In genomic region chr3L:14513286-14513685, dm6 we compare ENCODE assay signal across 4 fruit fly cellular contexts.
TF ChIP-seq lines count a peak whose summit lies in the region.

No protein-coding gene starts in this region.

- TF ChIP-seq CTCF in S2 (optimal IDR thresholded peaks at IDR 0.05; lab: Kevin White, UChicago): peak; percentile 29 to 57
- peak; percentile 83 for TF ChIP-seq CTCF in whole organism, embryonic (GFP tag; optimal IDR thresholded peaks at IDR 0.05; lab: Kevin White, UChicago)

TF ChIP-seq in whole organism, embryonic, 481 proteins besides CTCF, POLR2A, EP300 and RAD21 (continues in another document):
- peak; percentile 58 for TF ChIP-seq grn (GFP tag; optimal IDR thresholded peaks at IDR 0.05; lab: Kevin White, UChicago)
- no peak for TF ChIP-seq ham (GFP tag; IDR thresholded peaks at IDR 0.05; lab: Robert Waterston, UW)
- peak; percentile 52; the same call in 1 of the 2 replicates for TF ChIP-seq Bgb (GFP tag; IDR thresholded peaks at IDR 0.05; lab: Robert Waterston, UW; ENCODE audit: partially characterized antibody)
- TF ChIP-seq pita (GFP tag; optimal IDR thresholded peaks at IDR 0.05; lab: Kevin White, UChicago): peak; percentile 83
- peak; percentile 34; the same call in 1 of the 2 replicates for TF ChIP-seq CG42726 (GFP tag; IDR thresholded peaks at IDR 0.05; lab: Robert Waterston, UW; ENCODE audit: partially characterized antibody)
- no peak for TF ChIP-seq Optix (GFP tag; IDR thresholded peaks at IDR 0.05; lab: Robert Waterston, UW)
- TF ChIP-seq CG10462 (GFP tag; optimal IDR thresholded peaks at IDR 0.05; lab: Kevin White, UChicago): no peak
- peak; percentile 34; the same call in 1 of the 3 replicates for TF ChIP-seq CG16813 (GFP tag; IDR thresholded peaks at IDR 0.05; lab: Robert Waterston, UW; ENCODE audit: partially characterized antibody)
- peak; percentile 23 for TF ChIP-seq HmgZ (tag; optimal IDR thresholded peaks at IDR 0.05; lab: Kevin White, UChicago)
- TF ChIP-seq gt (GFP tag; IDR thresholded peaks at IDR 0.05; lab: Robert Waterston, UW): no peak
- no peak for TF ChIP-seq chn (GFP tag; optimal IDR thresholded peaks at IDR 0.05; lab: Kevin White, UChicago)
- TF ChIP-seq Fer3 (tag; optimal IDR thresholded peaks at IDR 0.05; lab: Kevin White, UChicago): no peak
- TF ChIP-seq CG16815 (GFP tag; optimal IDR thresholded peaks at IDR 0.05; lab: Kevin White, UChicago): no peak
- TF ChIP-seq dysf (GFP tag; IDR thresholded peaks at IDR 0.05; lab: Robert Waterston, UW): no peak
- TF ChIP-seq CG13624 (GFP tag; optimal IDR thresholded peaks at IDR 0.05; lab: Kevin White, UChicago): no peak
- TF ChIP-seq dimm (GFP tag; IDR thresholded peaks at IDR 0.05; lab: Robert Waterston, UW): no peak
- peak; percentile 3 for TF ChIP-seq trem (tag; optimal IDR thresholded peaks at IDR 0.05; lab: Kevin White, UChicago)
- peak; percentile 65 for TF ChIP-seq sens (GFP tag; lab: Kevin White, UChicago)
- TF ChIP-seq Opbp (GFP tag; IDR thresholded peaks at IDR 0.05; lab: Robert Waterston, UW; ENCODE audit: partially characterized antibody): 0 out of 3 replicates have a peak, but pooled peaks have one; percentile 24
- TF ChIP-seq CG11504 (tag; optimal IDR thresholded peaks at IDR 0.05; lab: Kevin White, UChicago): peak; percentile 6
- no peak for TF ChIP-seq CG6854 (GFP tag; optimal IDR thresholded peaks at IDR 0.05; lab: Kevin White, UChicago)
- no peak for TF ChIP-seq CG30403 (GFP tag; optimal IDR thresholded peaks at IDR 0.05; lab: Kevin White, UChicago)
- TF ChIP-seq Abd-B (GFP tag; optimal IDR thresholded peaks at IDR 0.05; lab: Kevin White, UChicago): peak; percentile 7
- peak; percentile 47 for TF ChIP-seq stwl (tag; optimal IDR thresholded peaks at IDR 0.05; lab: Kevin White, UChicago)
- peak; percentile 4 for TF ChIP-seq nmo (GFP tag; optimal IDR thresholded peaks at IDR 0.05; lab: Kevin White, UChicago)
- TF ChIP-seq amos (GFP tag; IDR thresholded peaks at IDR 0.05; lab: Robert Waterston, UW; ENCODE audit: partially characterized antibody): peak; percentile 53
- peak; percentile 22 for TF ChIP-seq CG8478 (optimal IDR thresholded peaks at IDR 0.05; lab: Kevin White, UChicago)
- peak; percentile 36; the same call in 1 of the 3 replicates for TF ChIP-seq knrl (GFP tag; IDR thresholded peaks at IDR 0.05; lab: Robert Waterston, UW; ENCODE audit: partially characterized antibody)

TF ChIP-seq in whole organism, prepupa, 60 proteins besides CTCF, POLR2A, EP300 and RAD21:
- TF ChIP-seq fd59A (GFP tag; optimal IDR thresholded peaks at IDR 0.05; lab: Kevin White, UChicago) (no peak), dsx (GFP tag; optimal IDR thresholded peaks at IDR 0.05; lab: Kevin White, UChicago; ENCODE audit: poor library complexity, severe bottlenecking) (peak; percentile 72), pdm3 (GFP tag; optimal IDR thresholded peaks at IDR 0.05; lab: Kevin White, UChicago) (no peak), Eip78C (GFP tag; lab: Kevin White, UChicago) (peak; percentile 27)

TF ChIP-seq in whole organism, wandering third instar larva, 38 proteins besides CTCF, POLR2A, EP300 and RAD21:
- peak; percentile 53 for TF ChIP-seq Myc (optimal IDR thresholded peaks at IDR 0.05; lab: Kevin White, UChicago)
- TF ChIP-seq psq (GFP tag; optimal IDR thresholded peaks at IDR 0.05; lab: Kevin White, UChicago): no peak
- TF ChIP-seq GATAd (GFP tag; optimal IDR thresholded peaks at IDR 0.05; lab: Kevin White, UChicago): no peak
- peak; percentile 6 for TF ChIP-seq brk (GFP tag; optimal IDR thresholded peaks at IDR 0.05; lab: Kevin White, UChicago)
- TF ChIP-seq lola (GFP tag; optimal IDR thresholded peaks at IDR 0.05; lab: Kevin White, UChicago): no peak
- TF ChIP-seq Abd-B (GFP tag; optimal IDR thresholded peaks at IDR 0.05; lab: Kevin White, UChicago): no peak
